Fruit fly (Drosophila melanogaster) whole organism, embryonic: Measurements from ENCODE around the gene Pex11c.
A peak's percentile ranks its signal among the peaks of the same experiment; 100 is the strongest.

Experiments
- Atf6 ChIP-seq: fragments of 200-800 bp; sonication (Bioruptor generic); IDR thresholded peaks from 2 replicates; pipeline ENCODE4 v1.3.6; 2022; ENCODE audit warnings: missing biosample characterization, missing genetic modification characterization
- BtbVII ChIP-seq: fragments of 200-800 bp; sonication (Bioruptor generic); optimal IDR thresholded peaks from 3 replicates; lab custom pipeline; 2017; ENCODE audit warnings: missing biosample characterization, mild to moderate bottlenecking, missing genetic modification characterization
- C15 ChIP-seq: fragments of 200-800 bp; sonication (Bioruptor generic); IDR thresholded peaks from 3 replicates; pipeline ENCODE4 v1.3.6; 2022; ENCODE audit warnings: missing biosample characterization, missing genetic modification characterization
- CG10274 ChIP-seq: fragments of 200-800 bp; sonication (Bioruptor generic); optimal IDR thresholded peaks from 3 replicates; lab custom pipeline; 2017; ENCODE audit warnings: missing biosample characterization, mild to moderate bottlenecking, missing genetic modification characterization
- CG10979 ChIP-seq: fragments of 200-800 bp; sonication (Bioruptor generic); optimal IDR thresholded peaks from 2 replicates; lab custom pipeline; 2018; ENCODE audit warnings: missing biosample characterization, mild to moderate bottlenecking, missing genetic modification characterization, moderate library complexity
- CG11085 ChIP-seq: fragments of 200-800 bp; sonication (Bioruptor generic); IDR thresholded peaks from 2 replicates; pipeline ENCODE4 v1.3.6; 2022; ENCODE audit warnings: missing biosample characterization, missing genetic modification characterization
- CG11456 ChIP-seq: fragments of 200-800 bp; sonication (Bioruptor generic); IDR thresholded peaks from 3 replicates; pipeline ENCODE4 v1.3.6; 2022; ENCODE audit warnings: missing biosample characterization, missing genetic modification characterization
- CG13424 ChIP-seq: fragments of 200-800 bp; sonication (Bioruptor generic); optimal IDR thresholded peaks from 2 replicates; lab custom pipeline; 2019; ENCODE audit warnings: missing biosample characterization, mild to moderate bottlenecking, missing genetic modification characterization, moderate library complexity
- CG13624 ChIP-seq: fragments of 200-800 bp; sonication (Bioruptor generic); optimal IDR thresholded peaks from 2 replicates; lab custom pipeline; 2016; ENCODE audit warnings: missing biosample characterization, missing genetic modification characterization
- CG15601 ChIP-seq: fragments of 200-800 bp; sonication (Bioruptor generic); optimal IDR thresholded peaks from 3 replicates; lab custom pipeline; 2019; ENCODE audit warnings: missing biosample characterization, mild to moderate bottlenecking, missing genetic modification characterization, moderate library complexity
- CG1602 ChIP-seq: fragments of 200-800 bp; sonication (Bioruptor generic); optimal IDR thresholded peaks from 3 replicates; lab custom pipeline; 2016; ENCODE audit warnings: missing biosample characterization, missing genetic modification characterization
- CG18262 ChIP-seq: fragments of 200-800 bp; optimal IDR thresholded peaks from 3 replicates; lab custom pipeline; 2019; ENCODE audit warnings: missing biosample characterization, mild to moderate bottlenecking, missing genetic modification characterization, moderate library complexity
- CG18476 ChIP-seq: fragments of 200-800 bp; sonication (Bioruptor generic); optimal IDR thresholded peaks from 2 replicates; lab custom pipeline; 2016; ENCODE audit warnings: missing biosample characterization, mild to moderate bottlenecking, missing genetic modification characterization
- CG18599 ChIP-seq: fragments of 200-800 bp; sonication (Bioruptor generic); optimal IDR thresholded peaks from 3 replicates; lab custom pipeline; 2017; ENCODE audit warnings: missing biosample characterization, missing genetic modification characterization, mild to moderate bottlenecking, moderate library complexity, missing genetic modification reagents
- CG18619 ChIP-seq: fragments of 200-800 bp; sonication (Bioruptor generic); optimal IDR thresholded peaks from 3 replicates; lab custom pipeline; 2017; ENCODE audit warnings: missing biosample characterization, mild to moderate bottlenecking, missing genetic modification characterization
- CG31365 ChIP-seq: fragments of 200-800 bp; sonication (Bioruptor generic); optimal IDR thresholded peaks from 2 replicates; lab custom pipeline; 2018; ENCODE audit warnings: missing biosample characterization, mild to moderate bottlenecking, missing genetic modification characterization
- CG3281 ChIP-seq: fragments of 200-800 bp; sonication (Bioruptor generic); optimal IDR thresholded peaks from 3 replicates; lab custom pipeline; 2017; ENCODE audit warnings: missing biosample characterization, mild to moderate bottlenecking, missing genetic modification characterization
- CG34376 ChIP-seq: fragments of 200-800 bp; sonication (Bioruptor generic); optimal IDR thresholded peaks from 2 replicates; lab custom pipeline; 2018; ENCODE audit warnings: missing biosample characterization, mild to moderate bottlenecking, missing genetic modification characterization
- CG42726 ChIP-seq: fragments of 200-800 bp; sonication (Bioruptor generic); IDR thresholded peaks from 2 replicates; pipeline ENCODE4 v1.3.6; 2022; ENCODE audit warnings: missing biosample characterization, missing genetic modification characterization; ENCODE audit not compliant: partially characterized antibody
- CG4424 ChIP-seq: fragments of 200-800 bp; sonication (Bioruptor generic); optimal IDR thresholded peaks from 3 replicates; lab custom pipeline; 2016; ENCODE audit warnings: missing biosample characterization, missing genetic modification characterization
- CG9215 ChIP-seq: fragments of 200-800 bp; sonication (Bioruptor generic); IDR thresholded peaks from 2 replicates; pipeline ENCODE4 v1.3.6; 2022; ENCODE audit warnings: missing biosample characterization, missing genetic modification characterization
- D19B ChIP-seq: fragments of 200-800 bp; sonication (Bioruptor generic); optimal IDR thresholded peaks from 2 replicates; lab custom pipeline; 2017; ENCODE audit warnings: missing biosample characterization, mild to moderate bottlenecking, missing genetic modification characterization
- Dfd ChIP-seq, 2 experiments: fragments of >200 bp; optimal IDR thresholded peaks; 2 replicates each; lab custom pipeline; 2017; ENCODE audit warnings: missing biosample characterization in 2 of 2, missing genetic modification characterization in 2 of 2
- Dip3 ChIP-seq: fragments of 200-800 bp; sonication (Bioruptor generic); optimal IDR thresholded peaks from 3 replicates; lab custom pipeline; 2016; ENCODE audit warnings: missing biosample characterization, missing genetic modification characterization
- Gsc ChIP-seq: fragments of 200-800 bp; sonication (Bioruptor generic); IDR thresholded peaks from 2 replicates; pipeline ENCODE4 v1.3.6; 2022; ENCODE audit warnings: missing biosample characterization, missing genetic modification characterization
- H15 ChIP-seq: fragments of 200-800 bp; sonication (Bioruptor generic); IDR thresholded peaks from 3 replicates; pipeline ENCODE4 v1.3.6; 2022; ENCODE audit warnings: missing biosample characterization, missing genetic modification characterization
- HLH54F ChIP-seq: fragments of 200-800 bp; sonication (Bioruptor generic); optimal IDR thresholded peaks from 3 replicates; lab custom pipeline; 2016; ENCODE audit warnings: missing biosample characterization, missing genetic modification characterization
- Hand ChIP-seq: fragments of 200-800 bp; sonication (Bioruptor generic); optimal IDR thresholded peaks from 2 replicates; lab custom pipeline; 2017; ENCODE audit warnings: mild to moderate bottlenecking, missing biosample characterization, missing genetic modification reagents, missing genetic modification characterization
- HmgD ChIP-seq: fragments of 200-800 bp; sonication (Bioruptor generic); optimal IDR thresholded peaks from 3 replicates; lab custom pipeline; 2016; ENCODE audit warnings: missing biosample characterization, missing genetic modification characterization
- Hr39 ChIP-seq: fragments of >200 bp; optimal IDR thresholded peaks from 2 replicates; lab custom pipeline; 2017
- NC2β ChIP-seq: fragments of 200-800 bp; sonication (Bioruptor generic); optimal IDR thresholded peaks from 2 replicates; lab custom pipeline; 2016; ENCODE audit warnings: missing biosample characterization, missing genetic modification characterization
- Nf-YC ChIP-seq: fragments of 200-800 bp; optimal IDR thresholded peaks from 3 replicates; lab custom pipeline; 2019; ENCODE audit warnings: missing biosample characterization, mild to moderate bottlenecking, missing genetic modification characterization, moderate library complexity
- TFAM ChIP-seq: fragments of 200-800 bp; sonication (Bioruptor generic); optimal IDR thresholded peaks from 2 replicates; lab custom pipeline; 2017; ENCODE audit warnings: missing biosample characterization, missing genetic modification characterization, inconsistent platforms
- Tbp ChIP-seq: fragments of >200 bp; optimal IDR thresholded peaks from 2 replicates; lab custom pipeline; 2018; ENCODE audit warnings: missing biosample characterization, missing genetic modification characterization
- Trl ChIP-seq, 3 experiments: fragments of >200 bp in 2 of 3; fragments of 200-800 bp in 1 of 3; sonication (Bioruptor generic) in 1 of 3; optimal IDR thresholded peaks; 2 replicates in 1 of 3; 3 replicates in 2 of 3; lab custom pipeline; 2016 to 2017; ENCODE audit warnings: missing biosample characterization in 1 of 3, missing genetic modification characterization in 1 of 3
- YL-1 ChIP-seq: fragments of 200-800 bp; sonication (Bioruptor generic); optimal IDR thresholded peaks from 3 replicates; lab custom pipeline; 2017; ENCODE audit warnings: missing biosample characterization, mild to moderate bottlenecking, missing genetic modification characterization
- al ChIP-seq: fragments of 200-800 bp; sonication (Bioruptor generic); IDR thresholded peaks from 2 replicates; pipeline ENCODE4 v1.3.6; 2022; ENCODE audit warnings: missing biosample characterization, missing genetic modification characterization
- hth ChIP-seq: fragments of >200 bp; optimal IDR thresholded peaks from 2 replicates; lab custom pipeline; 2017; ENCODE audit warnings: inconsistent platforms
- lbe ChIP-seq: fragments of 200-800 bp; sonication (Bioruptor generic); optimal IDR thresholded peaks from 2 replicates; lab custom pipeline; 2016; ENCODE audit warnings: missing biosample characterization, mild to moderate bottlenecking, missing genetic modification characterization
- lilli ChIP-seq: fragments of 200-800 bp; sonication (Bioruptor generic); optimal IDR thresholded peaks from 3 replicates; lab custom pipeline; 2016; ENCODE audit warnings: missing biosample characterization, missing genetic modification characterization
- lmd ChIP-seq: fragments of 200-800 bp; sonication (Bioruptor generic); IDR thresholded peaks from 2 replicates; pipeline ENCODE4 v1.3.6; 2022; ENCODE audit warnings: missing biosample characterization, missing genetic modification characterization
- mirr ChIP-seq: fragments of 200-800 bp; sonication (Bioruptor generic); optimal IDR thresholded peaks from 3 replicates; lab custom pipeline; 2018; ENCODE audit warnings: missing biosample characterization, mild to moderate bottlenecking, missing genetic modification characterization
- otp ChIP-seq: fragments of 200-800 bp; sonication (Bioruptor generic); IDR thresholded peaks from 3 replicates; pipeline ENCODE4, ENCODE4 v1.3.6; 2022; ENCODE audit warnings: missing biosample characterization, missing genetic modification characterization
- sna ChIP-seq: fragments of 200-800 bp; sonication (Bioruptor generic); IDR thresholded peaks from 2 replicates; pipeline ENCODE4 v1.3.6; 2022; ENCODE audit warnings: missing biosample characterization, missing genetic modification characterization; ENCODE audit not compliant: partially characterized antibody
- trem ChIP-seq: fragments of 200-800 bp; optimal IDR thresholded peaks from 3 replicates; lab custom pipeline; 2019; ENCODE audit warnings: missing biosample characterization, mild to moderate bottlenecking, missing genetic modification characterization, moderate library complexity
- trh ChIP-seq: fragments of 200-800 bp; sonication (Bioruptor generic); optimal IDR thresholded peaks from 2 replicates; lab custom pipeline; 2016; ENCODE audit warnings: missing biosample characterization, missing genetic modification characterization
- unc-4 ChIP-seq: fragments of 200-800 bp; sonication (Bioruptor generic); IDR thresholded peaks from 2 replicates; pipeline ENCODE4 v1.3.6; 2022; ENCODE audit warnings: missing biosample characterization, missing genetic modification characterization; ENCODE audit not compliant: partially characterized antibody
- usp ChIP-seq: fragments of >200 bp; optimal IDR thresholded peaks from 2 replicates; lab custom pipeline; 2017; ENCODE audit warnings: missing biosample characterization, missing genetic modification characterization
- vnd ChIP-seq: fragments of 200-800 bp; sonication (Bioruptor generic); IDR thresholded peaks from 3 replicates; pipeline ENCODE4 v1.3.6; 2022; ENCODE audit warnings: missing biosample characterization, missing genetic modification characterization; ENCODE audit not compliant: partially characterized antibody
- wor ChIP-seq: fragments of 200-800 bp; sonication (Bioruptor generic); IDR thresholded peaks from 2 replicates; pipeline ENCODE4 v1.3.6; 2022; ENCODE audit warnings: missing biosample characterization, missing genetic modification characterization

Gene Pex11c

DNA sequence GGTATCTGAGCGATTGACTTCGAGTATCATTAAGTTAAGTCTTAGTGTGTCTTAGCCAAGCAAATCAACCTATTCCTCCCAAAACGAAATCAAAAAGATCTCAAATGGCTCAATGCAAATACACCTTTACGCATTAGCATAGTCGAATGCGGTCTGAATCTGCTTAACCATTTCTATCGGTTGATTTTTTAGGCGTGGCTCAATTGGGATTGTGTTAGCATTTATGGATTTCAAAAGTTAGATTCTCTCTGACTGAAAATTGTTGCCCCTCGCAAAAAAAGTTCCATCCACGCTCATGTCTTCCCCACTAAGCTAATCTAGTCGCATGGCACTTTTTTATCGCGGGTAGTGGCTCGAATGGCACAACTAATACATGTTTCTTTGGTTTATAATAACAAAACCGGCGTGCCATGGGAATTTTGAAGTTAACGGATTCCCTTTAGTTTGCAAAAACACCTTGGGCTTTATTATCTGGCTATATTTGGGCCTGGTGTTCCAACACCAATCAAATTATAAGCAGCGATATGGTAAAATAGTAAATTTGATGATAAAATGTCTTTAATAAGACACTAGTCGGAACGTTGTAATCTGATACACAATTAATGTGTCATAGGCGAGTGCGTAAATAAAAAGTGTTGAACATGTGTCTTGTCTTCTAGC, 29.4 kb upstream of the Pex11c start (continued):
- 0 out of 2 replicates have a peak, but pooled peaks have one; percentile 39 for TF ChIP-seq CG9215 (GFP tag; lab: Robert Waterston, UW)
- TF ChIP-seq usp (GFP tag; lab: Kevin White, UChicago) = no peak
- no peak for TF ChIP-seq CG42726 (GFP tag; lab: Robert Waterston, UW)
- no peak for TF ChIP-seq CG4424 (GFP tag; lab: Kevin White, UChicago)
- no peak for TF ChIP-seq CG10979
- no peak for TF ChIP-seq otp (GFP tag; lab: Robert Waterston, UW)
- TF ChIP-seq Dfd (GFP tag; optimal IDR thresholded peaks at IDR 0.05; lab: Kevin White, UChicago) = no peak
- no peak for TF ChIP-seq Tbp (GFP tag; lab: Kevin White, UChicago)
- no peak for TF ChIP-seq Hr39
- TF ChIP-seq CG11456 (GFP tag; lab: Robert Waterston, UW) = 0 out of 3 replicates have a peak, but pooled peaks have one; percentile 35
- TF ChIP-seq CG15601 (tag; lab: Kevin White, UChicago) = no peak
- peak; percentile 35 for TF ChIP-seq D19B (GFP tag; lab: Kevin White, UChicago)
- TF ChIP-seq lilli = peak; percentile 54
- TF ChIP-seq wor (GFP tag; lab: Robert Waterston, UW) = no peak
- TF ChIP-seq TFAM (GFP tag; lab: Kevin White, UChicago) = no peak
- no peak for TF ChIP-seq trem (tag; lab: Kevin White, UChicago)
- TF ChIP-seq CG10274 (GFP tag; lab: Kevin White, UChicago) = no peak
- TF ChIP-seq CG13424 (tag; lab: Kevin White, UChicago) = no peak
- peak; percentile 44; the same call in 1 of the 2 replicates for TF ChIP-seq Atf6 (GFP tag; lab: Robert Waterston, UW)
- TF ChIP-seq sna = no peak
- peak in 1 of 2 experiments; percentile 74 for TF ChIP-seq Trl (optimal IDR thresholded peaks at IDR 0.05; lab: Kevin White, UChicago)
- TF ChIP-seq Trl (GFP tag; optimal IDR thresholded peaks at IDR 0.05; lab: Kevin White, UChicago) = no peak
- TF ChIP-seq hth (lab: Kevin White, UChicago) = no peak
- TF ChIP-seq CG3281 (GFP tag; lab: Kevin White, UChicago) = peak; percentile 57
- TF ChIP-seq C15 (GFP tag; lab: Robert Waterston, UW) = no peak
- TF ChIP-seq CG1602 (GFP tag; lab: Kevin White, UChicago) = no peak
- TF ChIP-seq H15 (GFP tag; lab: Robert Waterston, UW) = no peak
- TF ChIP-seq vnd (GFP tag; lab: Robert Waterston, UW) = no peak
- TF ChIP-seq CG18476 = no peak
- no peak for TF ChIP-seq CG11085 (GFP tag; lab: Robert Waterston, UW)
- TF ChIP-seq trh = no peak
- TF ChIP-seq CG18619 (GFP tag; lab: Kevin White, UChicago) = peak; percentile 7
- no peak for TF ChIP-seq Nf-YC (tag; lab: Kevin White, UChicago)
- TF ChIP-seq CG31365 = peak; percentile 29
- TF ChIP-seq YL-1 (GFP tag; lab: Kevin White, UChicago) = no peak
- no peak for TF ChIP-seq Gsc (GFP tag; lab: Robert Waterston, UW)
- peak; percentile 24; the same call in 1 of the 2 replicates for TF ChIP-seq al
- TF ChIP-seq mirr = peak; percentile 93
- TF ChIP-seq CG13624 (GFP tag; lab: Kevin White, UChicago) = peak; percentile 50
- TF ChIP-seq lmd (GFP tag; lab: Robert Waterston, UW) = no peak
- TF ChIP-seq unc-4 = no peak
- peak; percentile 47 for TF ChIP-seq BtbVII (GFP tag; lab: Kevin White, UChicago)
- TF ChIP-seq Hand (GFP tag; lab: Kevin White, UChicago) = peak; percentile 23
- TF ChIP-seq Dip3 (GFP tag; lab: Kevin White, UChicago) = peak; percentile 16
- no peak for TF ChIP-seq lbe
- no peak for TF ChIP-seq HmgD (GFP tag; lab: Kevin White, UChicago)
- no peak for TF ChIP-seq NC2β (GFP tag; lab: Kevin White, UChicago)
- TF ChIP-seq CG34376 (GFP tag; lab: Kevin White, UChicago) = peak; percentile 89
- peak; percentile 41 for TF ChIP-seq HLH54F (GFP tag; lab: Kevin White, UChicago)
- TF ChIP-seq CG18599 (GFP tag; lab: Kevin White, UChicago) = peak; percentile 74
- no peak for TF ChIP-seq CG18262 (tag; lab: Kevin White, UChicago)
